Worm (Caenorhabditis elegans): Measurements from ENCODE around the gene T28C6.3.

ce11 chrIV:8864672-8865071 is 44.5 kb downstream of the T28C6.3 start:
- no peak for TF ChIP-seq nhr-12 (tag; optimal IDR thresholded peaks at IDR 0.05)
- no peak for TF ChIP-seq mbf-1 (tag; optimal IDR thresholded peaks at IDR 0.05)
- no peak for TF ChIP-seq fos-1 (tag; optimal IDR thresholded peaks at IDR 0.05)
- TF ChIP-seq elt-1 (tag; optimal IDR thresholded peaks at IDR 0.05) = no peak
- no peak for TF ChIP-seq zag-1 (tag; optimal IDR thresholded peaks at IDR 0.05)
- no peak for TF ChIP-seq lin-13 (GFP tag; optimal IDR thresholded peaks at IDR 0.05)
- peak; percentile 34 for TF ChIP-seq nhr-25 (tag; optimal IDR thresholded peaks at IDR 0.05)
- no peak for TF ChIP-seq nhr-11 (tag; optimal IDR thresholded peaks at IDR 0.05)
- TF ChIP-seq nhr-129 (tag; optimal IDR thresholded peaks at IDR 0.05) = no peak
- no peak for TF ChIP-seq snpc-4 (tag; optimal IDR thresholded peaks at IDR 0.05)
- peak; percentile 15 for TF ChIP-seq unc-62 (GFP tag; optimal IDR thresholded peaks at IDR 0.05)
- no peak for TF ChIP-seq ztf-1 (GFP tag; conservative IDR thresholded peaks at IDR 0.05)
- no peak for TF ChIP-seq nhr-10 (tag; optimal IDR thresholded peaks at IDR 0.05)

Data from whole organism, L2 larva.